Fruit fly (Drosophila melanogaster): ENCODE data around the gene CG43897.

- TF ChIP-seq Myc (optimal IDR thresholded peaks at IDR 0.05) (no peak), ey (GFP tag; optimal IDR thresholded peaks at IDR 0.05) (no peak), Dfd (GFP tag; optimal IDR thresholded peaks at IDR 0.05) (no peak), tai (GFP tag; optimal IDR thresholded peaks at IDR 0.05) (no peak), Hr83 (GFP tag; optimal IDR thresholded peaks at IDR 0.05; ENCODE audit: poor library complexity, severe bottlenecking) (no peak), sv (GFP tag; optimal IDR thresholded peaks at IDR 0.05) (no peak), psq (GFP tag; optimal IDR thresholded peaks at IDR 0.05) (no peak)
Observed at dm6 chr3L:9768385-9768784, 45.3 kb upstream of the CG43897 start.
